Fruit fly (Drosophila melanogaster) whole organism, wandering third instar larva: Measurements from ENCODE around the gene betaTub97EF.

ENCODE experiments used
- CG32264 ChIP-seq: fragments of 200-800 bp; sonication (Bioruptor generic); optimal IDR thresholded peaks from 2 replicates; lab custom pipeline; 2016; ENCODE audit warnings: missing biosample characterization, missing genetic modification characterization
- CrebA ChIP-seq: fragments of 200-800 bp; sonication (Bioruptor generic); optimal IDR thresholded peaks from 2 replicates; lab custom pipeline; 2016; ENCODE audit warnings: missing biosample characterization, mild to moderate bottlenecking, missing genetic modification characterization, borderline replicate concordance
- Vsx2 ChIP-seq: fragments of 200-300, 225-300 bp; sonication (Bioruptor generic); optimal IDR thresholded peaks from 2 replicates; lab custom pipeline; 2018; ENCODE audit warnings: missing biosample characterization, missing genetic modification characterization; ENCODE audit not compliant: partially characterized antibody
- br ChIP-seq: fragments of 200-800 bp; sonication (Bioruptor generic); optimal IDR thresholded peaks from 2 replicates; lab custom pipeline; 2016; ENCODE audit warnings: missing biosample characterization, missing genetic modification characterization
- jim ChIP-seq: fragments of 175-275, 200-325 bp; sonication (Bioruptor generic); optimal IDR thresholded peaks from 2 replicates; lab custom pipeline; 2016; ENCODE audit warnings: missing biosample characterization, mild to moderate bottlenecking, missing genetic modification characterization
- psq ChIP-seq: fragments of 200-800 bp; sonication (Bioruptor generic); optimal IDR thresholded peaks from 3 replicates; lab custom pipeline; 2017; ENCODE audit warnings: missing biosample characterization, mild to moderate bottlenecking, missing genetic modification characterization, moderate library complexity
- rgr ChIP-seq: fragments of 200-800 bp; sonication (Bioruptor generic); optimal IDR thresholded peaks from 3 replicates; lab custom pipeline; 2016; ENCODE audit warnings: missing biosample characterization, mild to moderate bottlenecking, missing genetic modification characterization
- sv ChIP-seq: fragments of 200-800 bp; sonication (Bioruptor generic); optimal IDR thresholded peaks from 3 replicates; lab custom pipeline; 2016; ENCODE audit warnings: missing biosample characterization, missing genetic modification characterization
- tai ChIP-seq: sonication (Bioruptor generic); optimal IDR thresholded peaks from 2 replicates; lab custom pipeline; 2016; ENCODE audit warnings: missing biosample characterization, missing genetic modification characterization
- usp ChIP-seq: fragments of >200 bp; optimal IDR thresholded peaks from 2 replicates; lab custom pipeline; 2017; ENCODE audit warnings: missing biosample characterization, missing genetic modification characterization

- TF ChIP-seq tai (no peak), jim (GFP tag; lab: Kevin White, UChicago) (no peak), CrebA (no peak), CG32264 (no peak), usp (GFP tag; lab: Kevin White, UChicago) (no peak), Vsx2 (no peak), rgr (no peak), sv (no peak), br (no peak), psq (GFP tag; lab: Kevin White, UChicago) (no peak)
These were observed 655 bp upstream of the betaTub97EF start for dm6 chr3R:27988647-27989430.
